Worm (Caenorhabditis elegans) whole organism, early embryonic: ENCODE results near the gene srsx-24.

Experiments used
- F13C5.2 ChIP-seq: sonication (generic microtip); optimal IDR thresholded peaks from 2 replicates; lab custom pipeline; 2017; ENCODE audit warnings: mild to moderate bottlenecking, missing genetic modification characterization, inconsistent platforms, missing compliant biosample characterization
- aly-1 ChIP-seq: sonication (generic microtip); optimal IDR thresholded peaks from 2 replicates; lab custom pipeline; 2016; ENCODE audit warnings: missing genetic modification characterization, missing compliant biosample characterization
- ama-1 ChIP-seq: fragments of 150-350 bp; optimal IDR thresholded peaks from 2 replicates; lab custom pipeline; 2014
- flt-1 ChIP-seq: fragments of 200-800 bp; sonication (Bioruptor generic); IDR thresholded peaks from 2 replicates; pipeline ENCODE4 v1.3.6; 2022; ENCODE audit warnings: missing genetic modification characterization, missing compliant biosample characterization
- hnd-1 ChIP-seq: sonication (generic microtip); optimal IDR thresholded peaks from 2 replicates; lab custom pipeline; 2016; ENCODE audit warnings: missing genetic modification characterization, missing compliant biosample characterization
- tbx-37 ChIP-seq: fragments of 200-800 bp; sonication (Bioruptor generic); conservative IDR thresholded peaks from 2 replicates; pipeline ENCODE4 v1.3.6; 2022; ENCODE audit warnings: missing genetic modification reagents, missing genetic modification characterization, missing compliant biosample characterization

- no peak for TF ChIP-seq flt-1 (GFP tag; lab: Robert Waterston, UW)
- TF ChIP-seq ama-1 (lab: Kevin White, UChicago) = no peak
- no peak for TF ChIP-seq aly-1
- TF ChIP-seq tbx-37 (GFP tag; lab: Robert Waterston, UW) = no peak
- no peak for TF ChIP-seq F13C5.2 (tag; lab: Kevin White, UChicago)
- no peak for TF ChIP-seq hnd-1 (tag; lab: Kevin White, UChicago)
These were observed 23.8 kb downstream of the srsx-24 start, which contains the start of gene tag-293 for ce11 chrV:7355464-7355863.
